Fruit fly (Drosophila melanogaster): Measurements from ENCODE around the gene Ubqn.
A peak's percentile ranks its signal among the peaks of the same experiment; 100 is the strongest.

- TF ChIP-seq rn (GFP tag; IDR thresholded peaks at IDR 0.05) (no peak), CG13204 (GFP tag; optimal IDR thresholded peaks at IDR 0.05) (no peak), CG8301 (tag; optimal IDR thresholded peaks at IDR 0.05) (no peak), CG14655 (GFP tag; optimal IDR thresholded peaks at IDR 0.05) (no peak), CG4496 (GFP tag; IDR thresholded peaks at IDR 0.05) (peak; percentile 67), CG17806 (tag; optimal IDR thresholded peaks at IDR 0.05) (no peak), EcR (GFP tag; optimal IDR thresholded peaks at IDR 0.05) (no peak), CG8159 (tag; optimal IDR thresholded peaks at IDR 0.05) (no peak), Ets98B (GFP tag; IDR thresholded peaks at IDR 0.05) (no peak)
These were observed 31.7 kb upstream of the Ubqn start, which contains the start of the genes Ranbp21 and Elys for dm6 chrX:19651757-19652419.
